Fruit fly (Drosophila melanogaster) whole organism, embryonic: ENCODE measurements around the gene Smvt.

Source experiments
- CG2116 ChIP-seq: fragments of 200-800 bp; sonication (Bioruptor generic); optimal IDR thresholded peaks from 3 replicates; lab custom pipeline; 2018; ENCODE audit warnings: missing biosample characterization, mild to moderate bottlenecking, missing genetic modification characterization
- CG4707 ChIP-seq: fragments of 200-800 bp; sonication (Bioruptor generic); optimal IDR thresholded peaks from 2 replicates; lab custom pipeline; 2018; ENCODE audit warnings: missing biosample characterization, mild to moderate bottlenecking, missing genetic modification characterization, moderate library complexity
- Chrac-16 ChIP-seq: fragments of 200-800 bp; sonication (Bioruptor generic); optimal IDR thresholded peaks from 3 replicates; lab custom pipeline; 2016; ENCODE audit warnings: missing biosample characterization, missing genetic modification characterization
- Hr78 ChIP-seq, 2 experiments: fragments of 200-800 bp in 1 of 2; fragments of >200 bp in 1 of 2; sonication (Bioruptor generic) in 1 of 2; optimal IDR thresholded peaks; 2 replicates each; lab custom pipeline; 2017 to 2019; ENCODE audit warnings: missing biosample characterization in 2 of 2, missing genetic modification characterization in 2 of 2, mild to moderate bottlenecking in 1 of 2, moderate library complexity in 1 of 2
- Nf-YA ChIP-seq: fragments of 200-800 bp; sonication (Bioruptor generic); IDR thresholded peaks from 2 replicates; pipeline ENCODE4 v1.3.6; 2022; ENCODE audit warnings: missing biosample characterization, missing genetic modification characterization
- bigmax ChIP-seq: fragments of 200-800 bp; sonication (Bioruptor generic); optimal IDR thresholded peaks from 2 replicates; lab custom pipeline; 2018; ENCODE audit warnings: missing biosample characterization, mild to moderate bottlenecking, missing genetic modification characterization
- lilli ChIP-seq: fragments of 200-800 bp; sonication (Bioruptor generic); optimal IDR thresholded peaks from 3 replicates; lab custom pipeline; 2016; ENCODE audit warnings: missing biosample characterization, missing genetic modification characterization
- shn ChIP-seq: fragments of 200-800 bp; sonication (Bioruptor generic); optimal IDR thresholded peaks from 3 replicates; lab custom pipeline; 2016; ENCODE audit warnings: missing biosample characterization, missing genetic modification characterization
- trem ChIP-seq: fragments of 200-800 bp; optimal IDR thresholded peaks from 3 replicates; lab custom pipeline; 2019; ENCODE audit warnings: missing biosample characterization, mild to moderate bottlenecking, missing genetic modification characterization, moderate library complexity

dm6 chr3R:31768198-31768597 is 6.8 kb upstream of the Smvt start:
- no peak for TF ChIP-seq Chrac-16 (GFP tag; lab: Kevin White, UChicago)
- TF ChIP-seq Nf-YA (GFP tag; lab: Robert Waterston, UW) = no peak
- no peak for TF ChIP-seq bigmax (GFP tag; lab: Kevin White, UChicago)
- TF ChIP-seq trem = no peak
- TF ChIP-seq CG4707 (GFP tag; lab: Kevin White, UChicago) = no peak
- TF ChIP-seq lilli (GFP tag; lab: Kevin White, UChicago) = no peak
- no peak for TF ChIP-seq CG2116 (GFP tag; lab: Kevin White, UChicago)
- no peak for TF ChIP-seq Hr78 (GFP tag; optimal IDR thresholded peaks at IDR 0.05; lab: Kevin White, UChicago)
- no peak for TF ChIP-seq shn (GFP tag; lab: Kevin White, UChicago)
